Worm (Caenorhabditis elegans): Measurements from ENCODE around the gene hst-1.

The hst-1 gene

DNA sequence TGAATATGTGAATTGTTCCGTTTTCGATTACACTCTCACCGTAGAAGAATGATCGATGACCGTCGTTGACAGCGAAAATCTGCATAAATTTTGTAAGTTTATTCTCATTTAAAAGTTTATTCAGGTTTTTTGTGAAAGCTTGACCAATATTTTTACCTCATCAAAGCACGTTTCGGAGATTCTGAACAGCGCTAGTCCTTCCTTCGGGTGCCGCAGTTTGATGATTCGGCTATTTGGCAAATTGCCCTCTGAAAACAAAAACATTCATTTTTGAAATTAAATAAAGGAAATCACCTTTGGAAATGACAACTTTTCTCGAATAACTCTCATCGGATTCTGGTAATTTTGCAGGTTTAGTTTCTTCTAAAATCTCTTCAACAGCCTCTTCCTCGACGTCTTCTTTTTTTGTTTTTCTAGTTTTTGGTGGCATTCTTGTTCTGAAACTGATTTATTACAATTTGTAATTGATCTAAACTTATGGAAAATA lies 49.7 kb upstream of the hst-1 start, which contains the start of gene F21D5.6 (continued):
- TF ChIP-seq C17E4.6 (GFP tag; IDR thresholded peaks at IDR 0.05) (no peak), nfya-1 (tag; optimal IDR thresholded peaks at IDR 0.05; ENCODE audit: borderline replicate concordance, insufficient read depth) (no peak), attf-5 (GFP tag; optimal IDR thresholded peaks at IDR 0.05) (no peak), snpc-3.4 (tag; optimal IDR thresholded peaks at IDR 0.05) (peak; percentile 8), F39B2.1 (GFP tag; IDR thresholded peaks at IDR 0.05) (no peak), hmg-20 (GFP tag; IDR thresholded peaks at IDR 0.05) (no peak), nhr-80 (tag; optimal IDR thresholded peaks at IDR 0.05) (no peak), ztf-6 (GFP tag; IDR thresholded peaks at IDR 0.05) (no peak), hlh-12 (tag; optimal IDR thresholded peaks at IDR 0.05) (no peak), B0019.2 (GFP tag; conservative IDR thresholded peaks at IDR 0.05) (no peak), ceh-58 (GFP tag; IDR thresholded peaks at IDR 0.05) (no peak), ztf-26 (tag; optimal IDR thresholded peaks at IDR 0.05) (no peak), madf-10 (tag; optimal IDR thresholded peaks at IDR 0.05) (no peak), atf-7 (tag; optimal IDR thresholded peaks at IDR 0.05) (no peak), ekl-4 (GFP tag; IDR thresholded peaks at IDR 0.05) (no peak), egl-18 (GFP tag; IDR thresholded peaks at IDR 0.05) (no peak), lin-35 (GFP tag; optimal IDR thresholded peaks at IDR 0.05) (peak in 1 of 3 experiments; percentile 48), F55B11.4 (tag; optimal IDR thresholded peaks at IDR 0.05; ENCODE audit: borderline replicate concordance, insufficient read depth) (no peak), F52B5.7 (tag; optimal IDR thresholded peaks at IDR 0.05) (no peak), egrh-3 (GFP tag; IDR thresholded peaks at IDR 0.05) (no peak), dpff-1 (tag; optimal IDR thresholded peaks at IDR 0.05) (peak; percentile 47), aptf-3 (GFP tag; IDR thresholded peaks at IDR 0.05) (no peak), ama-1 (optimal IDR thresholded peaks at IDR 0.05) (no peak), ama-1 (GFP tag; optimal IDR thresholded peaks at IDR 0.05) (no peak), madf-3 (GFP tag; IDR thresholded peaks at IDR 0.05) (no peak), K11D2.4 (GFP tag; IDR thresholded peaks at IDR 0.05) (no peak), nhr-179 (tag; optimal IDR thresholded peaks at IDR 0.05) (no peak)

DNA sequence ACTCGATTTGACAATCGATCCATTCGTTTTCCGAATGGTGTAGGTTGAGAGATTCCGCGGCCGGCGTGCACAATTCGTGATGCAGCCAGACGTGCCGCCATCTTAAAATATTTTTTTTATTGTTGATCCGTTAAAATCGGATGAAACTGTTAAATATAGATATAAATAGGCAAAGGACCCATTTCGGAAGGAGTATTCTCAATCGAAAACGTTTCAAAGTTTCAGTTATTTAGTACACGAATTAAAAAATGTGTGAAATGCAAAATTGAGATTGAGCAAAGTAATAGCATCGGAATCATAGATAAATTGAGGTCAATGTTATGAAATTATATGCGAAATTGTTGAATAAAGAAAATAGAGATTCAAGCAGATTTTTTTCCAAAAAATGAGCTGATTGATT lies 48.6 kb upstream of the hst-1 start, which contains the start of gene mrps-33:
mrps-33 (minus strand) TSS at position 101 of the 400 bp plus-strand sequence.
- TF ChIP-seq madf-10 (tag; optimal IDR thresholded peaks at IDR 0.05) (no peak), ztf-18 (tag; optimal IDR thresholded peaks at IDR 0.05) (peak; percentile 8)

DNA sequence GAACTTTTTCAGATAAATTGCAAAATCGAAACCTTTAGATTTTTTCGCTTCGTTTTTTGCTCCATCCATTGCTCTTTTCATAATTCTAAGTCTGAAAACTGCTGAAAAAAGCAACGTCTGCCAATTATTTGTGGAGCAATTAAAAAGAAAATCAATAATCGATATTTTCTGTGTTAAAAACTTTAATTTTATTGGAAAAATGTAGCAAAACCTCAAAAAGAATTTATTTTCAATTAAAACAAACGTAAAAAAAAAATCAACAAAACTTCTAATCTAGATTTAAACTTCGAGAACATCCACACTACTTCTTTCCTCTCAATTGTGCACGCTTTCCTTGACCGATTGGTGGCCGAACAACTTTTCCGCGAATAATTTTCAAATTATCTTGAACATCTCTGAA lies 48.0 kb upstream of the hst-1 start, which contains the start of gene F21D5.5:
F21D5.5 (minus strand) TSS at position 101 of the 400 bp plus-strand sequence.
- TF ChIP-seq attf-5 (GFP tag; optimal IDR thresholded peaks at IDR 0.05) (no peak), unc-62 (GFP tag; optimal IDR thresholded peaks at IDR 0.05) (no peak), egl-44 (GFP tag; IDR thresholded peaks at IDR 0.05) (no peak), nhr-90 (tag; optimal IDR thresholded peaks at IDR 0.05) (no peak), aptf-2 (GFP tag; conservative IDR thresholded peaks at IDR 0.05) (no peak), gei-17 (GFP tag; optimal IDR thresholded peaks at IDR 0.05) (no peak), nfya-2 (GFP tag; IDR thresholded peaks at IDR 0.05) (no peak)

DNA sequence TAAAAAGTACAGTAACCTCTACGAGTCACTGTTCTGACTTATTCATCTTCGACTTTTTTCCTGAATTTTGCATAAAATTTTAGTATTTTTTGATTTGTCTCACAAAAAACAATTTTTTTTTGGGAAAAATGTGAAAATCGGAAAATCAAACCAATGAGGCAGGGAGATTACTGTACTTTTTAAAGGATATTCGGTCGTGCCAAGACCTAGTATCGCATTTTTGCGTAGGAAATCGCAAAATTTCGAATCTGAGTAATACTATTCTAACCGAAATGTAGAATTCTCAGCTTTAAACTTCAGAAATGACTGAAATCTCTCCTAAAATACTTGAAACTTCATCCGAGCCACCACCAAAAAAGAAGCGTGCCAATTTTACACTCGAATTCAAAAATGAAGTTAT lies 46.5 kb upstream of the hst-1 start, which contains the start of gene F21D5.4:
F21D5.4 (plus strand) TSS at position 301 of the 400 bp plus-strand sequence.
- TF ChIP-seq F49E8.2 (tag; optimal IDR thresholded peaks at IDR 0.05; ENCODE audit: insufficient read depth): no peak
- TF ChIP-seq zim-3 (tag; optimal IDR thresholded peaks at IDR 0.05): no peak
- TF ChIP-seq let-607 (tag; optimal IDR thresholded peaks at IDR 0.05): no peak
- no peak for TF ChIP-seq ztf-3 (GFP tag; optimal IDR thresholded peaks at IDR 0.05)
- TF ChIP-seq rec-8 (tag; optimal IDR thresholded peaks at IDR 0.05): no peak
- TF ChIP-seq ztf-6 (GFP tag; IDR thresholded peaks at IDR 0.05): no peak
- no peak for TF ChIP-seq nfya-2 (GFP tag; IDR thresholded peaks at IDR 0.05)
- TF ChIP-seq sea-2 (GFP tag; IDR thresholded peaks at IDR 0.05): no peak
- TF ChIP-seq F57C9.4 (tag; optimal IDR thresholded peaks at IDR 0.05): no peak
- no peak for TF ChIP-seq nfyb-1 (GFP tag; IDR thresholded peaks at IDR 0.05)
- no peak for TF ChIP-seq ceh-91 (GFP tag; IDR thresholded peaks at IDR 0.05)
- no peak for TF ChIP-seq Y56A3A.18 (GFP tag; IDR thresholded peaks at IDR 0.05)
- TF ChIP-seq ccch-3 (GFP tag; optimal IDR thresholded peaks at IDR 0.05): no peak
- no peak for TF ChIP-seq unc-62 (GFP tag; optimal IDR thresholded peaks at IDR 0.05)
- TF ChIP-seq F22D6.2 (tag; optimal IDR thresholded peaks at IDR 0.05): no peak
